Worm (Caenorhabditis elegans) whole organism, young adult: Measurements from ENCODE around the gene glp-1.

Source experiments
- B0019.2 ChIP-seq: fragments of 200-800 bp; sonication (Bioruptor generic); conservative IDR thresholded peaks from 2 replicates; pipeline ENCODE4 v1.3.6; 2022; ENCODE audit warnings: missing genetic modification reagents, missing genetic modification characterization, missing compliant biosample characterization
- C06A6.2 ChIP-seq: fragments of 200-800 bp; sonication (Bioruptor generic); conservative IDR thresholded peaks from 2 replicates; pipeline ENCODE4 v1.3.6; 2022; ENCODE audit warnings: missing genetic modification characterization, missing compliant biosample characterization
- Y56A3A.18 ChIP-seq: fragments of 200-800 bp; sonication (Bioruptor generic); IDR thresholded peaks from 2 replicates; pipeline ENCODE4 v1.3.6; 2022; ENCODE audit warnings: missing genetic modification reagents, missing genetic modification characterization, missing compliant biosample characterization
- aptf-2 ChIP-seq: fragments of 200-800 bp; sonication (Bioruptor generic); conservative IDR thresholded peaks from 2 replicates; pipeline ENCODE4 v1.3.6; 2022; ENCODE audit warnings: missing genetic modification reagents, missing genetic modification characterization, missing compliant biosample characterization
- atf-7 ChIP-seq: sonication (generic microtip); optimal IDR thresholded peaks from 2 replicates; lab custom pipeline; 2017; ENCODE audit warnings: mild to moderate bottlenecking, missing genetic modification characterization, missing compliant biosample characterization
- lin-40 ChIP-seq: sonication (generic microtip); optimal IDR thresholded peaks from 2 replicates; lab custom pipeline; 2016; ENCODE audit warnings: missing genetic modification characterization, mild to moderate bottlenecking, missing compliant biosample characterization, missing genotype, missing genetic modification reagents
- pbrm-1 ChIP-seq: fragments of 200-800 bp; sonication (Bioruptor generic); IDR thresholded peaks from 2 replicates; pipeline ENCODE4 v1.3.6; 2022; ENCODE audit warnings: missing genetic modification reagents, missing genetic modification characterization, missing compliant biosample characterization

DNA sequence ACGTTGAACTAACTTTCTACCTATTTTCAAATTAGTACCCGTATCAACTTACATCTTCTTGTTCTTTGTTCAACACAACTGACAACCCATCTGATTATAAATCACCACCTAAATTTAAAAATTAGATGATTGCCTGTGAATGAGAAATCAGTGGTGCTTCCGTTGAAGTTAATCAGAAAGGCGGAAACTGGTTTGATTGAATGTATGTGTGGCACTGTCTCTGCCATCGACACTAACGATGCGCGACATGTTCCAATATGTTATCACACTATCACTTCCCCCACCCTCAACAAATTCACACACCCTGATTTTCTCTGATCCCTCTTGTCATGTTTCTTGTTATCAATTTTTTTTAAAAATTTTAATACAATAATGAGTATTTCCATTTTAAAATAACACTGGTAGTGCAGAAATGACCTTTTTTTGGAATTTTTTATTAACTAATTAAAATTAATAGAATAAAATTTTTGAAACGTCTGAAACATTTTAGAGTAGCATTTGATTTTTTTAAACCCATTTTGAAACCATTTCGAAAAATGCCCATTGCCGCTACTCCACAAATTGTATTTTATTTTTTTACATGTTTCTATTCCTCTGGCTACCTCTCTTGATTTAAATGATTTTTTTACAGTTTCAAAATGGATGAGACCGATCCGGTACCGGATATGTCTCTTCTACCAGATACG is 27.0 kb downstream of the glp-1 start, which contains the start of gene ced-11:
- TF ChIP-seq C06A6.2 (GFP tag; lab: Robert Waterston, UW) = no peak
- TF ChIP-seq aptf-2 (GFP tag; lab: Robert Waterston, UW) = no peak
- TF ChIP-seq lin-40 = no peak
- TF ChIP-seq Y56A3A.18 (GFP tag; lab: Robert Waterston, UW) = no peak
- no peak for TF ChIP-seq B0019.2 (GFP tag; lab: Robert Waterston, UW)
- no peak for TF ChIP-seq atf-7 (tag; lab: Kevin White, UChicago)
- TF ChIP-seq pbrm-1 (GFP tag; lab: Robert Waterston, UW) = no peak
